Fruit fly (Drosophila melanogaster): ENCODE data around the gene Sidpn.
A peak's percentile ranks its signal among the peaks of the same experiment; 100 is the strongest.

The Sidpn gene

DNA sequence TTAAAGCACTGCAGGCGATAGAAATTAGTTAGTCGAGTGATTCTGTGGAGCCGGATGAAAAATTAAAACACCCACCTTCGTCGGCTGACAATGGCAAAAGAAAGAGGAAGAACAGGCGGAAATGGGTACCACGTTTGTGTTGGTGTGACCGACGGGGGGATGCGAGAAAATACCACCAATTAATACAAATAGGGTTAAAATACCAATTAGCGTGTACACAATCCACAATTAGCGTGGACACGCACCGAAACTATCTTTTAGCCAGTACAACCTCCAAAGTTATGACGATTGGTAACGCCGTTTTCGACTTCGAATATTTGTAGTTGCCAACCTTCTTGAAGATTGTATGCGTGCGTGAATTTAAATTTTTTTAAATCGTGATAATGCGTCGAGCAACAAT, 18.4 kb upstream of the Sidpn start, which contains the start of gene RpL30:
Gene RpL30, minus strand, starts transcription at position 177 of the 400 bp plus-strand sequence.
- TF ChIP-seq CG5204 (GFP tag; optimal IDR thresholded peaks at IDR 0.05) (peak; percentile 57), Hr96 (GFP tag; optimal IDR thresholded peaks at IDR 0.05) (peak; percentile 90), kay (GFP tag; ENCODE audit: borderline replicate concordance) (no peak), CG14711 (tag; optimal IDR thresholded peaks at IDR 0.05) (peak; percentile 80), bab1 (GFP tag; optimal IDR thresholded peaks at IDR 0.05) (peak; percentile 94), tj (GFP tag; optimal IDR thresholded peaks at IDR 0.05) (peak; percentile 75), Mnt (GFP tag; optimal IDR thresholded peaks at IDR 0.05) (peak; percentile 97), CG7045 (GFP tag; optimal IDR thresholded peaks at IDR 0.05) (peak; percentile 78), cnc (optimal IDR thresholded peaks at IDR 0.05) (no peak), Crg-1 (GFP tag; optimal IDR thresholded peaks at IDR 0.05) (peak; percentile 94), cic (GFP tag; optimal IDR thresholded peaks at IDR 0.05) (peak; percentile 85), toe (GFP tag; optimal IDR thresholded peaks at IDR 0.05) (peak; percentile 59), CG11617 (GFP tag; optimal IDR thresholded peaks at IDR 0.05) (peak; percentile 91), Clk (GFP tag; optimal IDR thresholded peaks at IDR 0.05) (peak; percentile 88), CG33017 (tag; optimal IDR thresholded peaks at IDR 0.05) (peak; percentile 88), CG7101 (tag; optimal IDR thresholded peaks at IDR 0.05) (peak; percentile 94), CG12768 (GFP tag; optimal IDR thresholded peaks at IDR 0.05) (peak; percentile 85), CG1620 (GFP tag; optimal IDR thresholded peaks at IDR 0.05) (peak; percentile 85), ovo (GFP tag; optimal IDR thresholded peaks at IDR 0.05) (peak; percentile 85), pad (GFP tag; optimal IDR thresholded peaks at IDR 0.05) (peak; percentile 79)

dm6 chr2L:19010037-19010436, 17.5 kb upstream of the Sidpn start:
- TF ChIP-seq tj (GFP tag; optimal IDR thresholded peaks at IDR 0.05) (no peak), bab1 (GFP tag; optimal IDR thresholded peaks at IDR 0.05) (no peak), kay (GFP tag; ENCODE audit: borderline replicate concordance) (no peak), CG1620 (GFP tag; optimal IDR thresholded peaks at IDR 0.05) (no peak), ovo (GFP tag; optimal IDR thresholded peaks at IDR 0.05) (no peak), Clk (GFP tag; optimal IDR thresholded peaks at IDR 0.05) (no peak), CG5204 (GFP tag; optimal IDR thresholded peaks at IDR 0.05) (no peak), cic (GFP tag; optimal IDR thresholded peaks at IDR 0.05) (no peak), toe (GFP tag; optimal IDR thresholded peaks at IDR 0.05) (no peak)

DNA sequence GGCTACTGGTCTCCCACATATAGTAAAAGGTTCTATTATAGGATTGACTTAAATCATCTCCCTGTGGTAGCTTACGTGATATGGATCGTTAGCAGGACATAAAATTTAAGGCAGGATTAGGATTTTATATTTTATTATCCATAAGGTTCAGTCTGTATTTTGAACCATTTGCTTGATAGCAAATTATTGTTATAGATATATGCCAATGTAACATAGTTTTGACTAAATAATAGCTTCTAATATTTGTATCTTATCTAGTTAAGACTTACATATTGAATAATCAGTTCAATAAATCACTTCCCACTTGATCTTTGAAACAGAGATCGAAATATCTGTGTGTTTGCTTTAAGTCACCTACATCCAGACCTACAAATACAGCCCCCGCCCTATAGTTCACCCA, 16.9 kb upstream of the Sidpn start, which contains the start of gene robl37BC:
Gene robl37BC, plus strand, starts transcription at position 301 of the 400 bp plus-strand sequence.
- no peak for TF ChIP-seq toe (GFP tag; optimal IDR thresholded peaks at IDR 0.05)

dm6 chr2L:19011895-19012645, 15.4 kb upstream of the Sidpn start:
- TF ChIP-seq Mnt (GFP tag; optimal IDR thresholded peaks at IDR 0.05) = no peak
- TF ChIP-seq CG33017 (tag; optimal IDR thresholded peaks at IDR 0.05) = peak; percentile 56
- peak; percentile 14 for TF ChIP-seq CG7101 (tag; optimal IDR thresholded peaks at IDR 0.05)

dm6 chr2L:19012776-19013328, 14.7 kb upstream of the Sidpn start:
- TF ChIP-seq kay (GFP tag; ENCODE audit: borderline replicate concordance) = no peak
- TF ChIP-seq Mnt (GFP tag; optimal IDR thresholded peaks at IDR 0.05) = no peak
- no peak for TF ChIP-seq Crg-1 (GFP tag; optimal IDR thresholded peaks at IDR 0.05)
- TF ChIP-seq ovo (GFP tag; optimal IDR thresholded peaks at IDR 0.05) = no peak
- no peak for TF ChIP-seq cic (GFP tag; optimal IDR thresholded peaks at IDR 0.05)
- no peak for TF ChIP-seq Clk (GFP tag; optimal IDR thresholded peaks at IDR 0.05)
- TF ChIP-seq CG7101 (tag; optimal IDR thresholded peaks at IDR 0.05) = no peak
- TF ChIP-seq CG1620 (GFP tag; optimal IDR thresholded peaks at IDR 0.05) = no peak
- TF ChIP-seq bab1 (GFP tag; optimal IDR thresholded peaks at IDR 0.05) = no peak
- TF ChIP-seq CG5204 (GFP tag; optimal IDR thresholded peaks at IDR 0.05) = no peak
- no peak for TF ChIP-seq CG11617 (GFP tag; optimal IDR thresholded peaks at IDR 0.05)
- TF ChIP-seq CG12768 (GFP tag; optimal IDR thresholded peaks at IDR 0.05) = no peak
- no peak for TF ChIP-seq CG33017 (tag; optimal IDR thresholded peaks at IDR 0.05)
- no peak for TF ChIP-seq pad (GFP tag; optimal IDR thresholded peaks at IDR 0.05)
- no peak for TF ChIP-seq CG7045 (GFP tag; optimal IDR thresholded peaks at IDR 0.05)

- TF ChIP-seq kay (GFP tag; ENCODE audit: borderline replicate concordance) (no peak), Mnt (GFP tag; optimal IDR thresholded peaks at IDR 0.05) (no peak), CG7045 (GFP tag; optimal IDR thresholded peaks at IDR 0.05) (peak; percentile 64), CG1620 (GFP tag; optimal IDR thresholded peaks at IDR 0.05) (no peak), Clk (GFP tag; optimal IDR thresholded peaks at IDR 0.05) (peak; percentile 36), CG5204 (GFP tag; optimal IDR thresholded peaks at IDR 0.05) (peak; percentile 67), cic (GFP tag; optimal IDR thresholded peaks at IDR 0.05) (no peak), Hr96 (GFP tag; optimal IDR thresholded peaks at IDR 0.05) (no peak), pad (GFP tag; optimal IDR thresholded peaks at IDR 0.05) (no peak), ovo (GFP tag; optimal IDR thresholded peaks at IDR 0.05) (no peak), tj (GFP tag; optimal IDR thresholded peaks at IDR 0.05) (no peak), CG12768 (GFP tag; optimal IDR thresholded peaks at IDR 0.05) (peak; percentile 68), CG7101 (tag; optimal IDR thresholded peaks at IDR 0.05) (peak; percentile 28), toe (GFP tag; optimal IDR thresholded peaks at IDR 0.05) (peak; percentile 41), CG14711 (tag; optimal IDR thresholded peaks at IDR 0.05) (no peak), cnc (optimal IDR thresholded peaks at IDR 0.05) (no peak), CG11617 (GFP tag; optimal IDR thresholded peaks at IDR 0.05) (peak; percentile 30), CG33017 (tag; optimal IDR thresholded peaks at IDR 0.05) (peak; percentile 56)
Measured at dm6 chr2L:19014032-19014880, 13.3 kb upstream of the Sidpn start.

Measured in whole organism, adult.